Fruit fly (Drosophila melanogaster): Measurements from ENCODE around the gene CG18641.

The CG18641 gene

dm6 chr2L:2394872-2395271 lies 20.2 kb downstream of the CG18641 start (continued):
- TF ChIP-seq CG13424 (tag; optimal IDR thresholded peaks at IDR 0.05) (peak; percentile 10), ATbp (GFP tag; optimal IDR thresholded peaks at IDR 0.05) (peak; percentile 3), ci (GFP tag; IDR thresholded peaks at IDR 0.05) (no peak), B-H1 (GFP tag; IDR thresholded peaks at IDR 0.05) (no peak), CG4328 (GFP tag; optimal IDR thresholded peaks at IDR 0.05) (no peak), CG12219 (GFP tag; optimal IDR thresholded peaks at IDR 0.05) (no peak), CG2678 (tag; optimal IDR thresholded peaks at IDR 0.05) (peak; percentile 36), CG10274 (GFP tag; optimal IDR thresholded peaks at IDR 0.05) (no peak), CG7556 (GFP tag; optimal IDR thresholded peaks at IDR 0.05) (peak; percentile 16), ash1 (GFP tag; optimal IDR thresholded peaks at IDR 0.05) (no peak), CG10565 (GFP tag; optimal IDR thresholded peaks at IDR 0.05) (no peak), CG8388 (GFP tag; optimal IDR thresholded peaks at IDR 0.05) (no peak), Aef1 (GFP tag; IDR thresholded peaks at IDR 0.05) (no peak), gem (tag; optimal IDR thresholded peaks at IDR 0.05) (peak; percentile 40), CG10979 (tag; optimal IDR thresholded peaks at IDR 0.05) (no peak), lab (GFP tag; optimal IDR thresholded peaks at IDR 0.05) (peak; percentile 35), CG2875 (GFP tag; optimal IDR thresholded peaks at IDR 0.05) (no peak), Six4 (GFP tag; optimal IDR thresholded peaks at IDR 0.05) (no peak), CG32532 (GFP tag; IDR thresholded peaks at IDR 0.05) (no peak), BtbVII (GFP tag; optimal IDR thresholded peaks at IDR 0.05) (no peak), Dll (GFP tag; IDR thresholded peaks at IDR 0.05; ENCODE audit: partially characterized antibody) (no peak), Fer2 (tag; optimal IDR thresholded peaks at IDR 0.05) (no peak), ERR (GFP tag; optimal IDR thresholded peaks at IDR 0.05) (no peak), CG11504 (tag; optimal IDR thresholded peaks at IDR 0.05) (peak; percentile 40), CG7839 (tag; optimal IDR thresholded peaks at IDR 0.05) (peak; percentile 8), onecut (GFP tag; IDR thresholded peaks at IDR 0.05) (peak; percentile 54), CG18599 (GFP tag; optimal IDR thresholded peaks at IDR 0.05) (peak; percentile 48), CG8281 (tag; optimal IDR thresholded peaks at IDR 0.05) (no peak), CG31388 (GFP tag; optimal IDR thresholded peaks at IDR 0.05) (no peak), CG10431 (GFP tag; optimal IDR thresholded peaks at IDR 0.05) (no peak), CG31224 (GFP tag; IDR thresholded peaks at IDR 0.05) (no peak), CG30403 (GFP tag; optimal IDR thresholded peaks at IDR 0.05) (no peak), dpn (GFP tag; optimal IDR thresholded peaks at IDR 0.05) (no peak), grn (GFP tag; optimal IDR thresholded peaks at IDR 0.05) (no peak), CG9797 (GFP tag; optimal IDR thresholded peaks at IDR 0.05) (no peak), HLH4C (GFP tag; IDR thresholded peaks at IDR 0.05; ENCODE audit: partially characterized antibody) (no peak), kay (GFP tag; optimal IDR thresholded peaks at IDR 0.05) (no peak), CG12744 (GFP tag; optimal IDR thresholded peaks at IDR 0.05) (no peak), Side (GFP tag; optimal IDR thresholded peaks at IDR 0.05) (no peak), Hr51 (GFP tag; optimal IDR thresholded peaks at IDR 0.05) (peak in 1 of 2 experiments; percentile 6), CG3163 (GFP tag; optimal IDR thresholded peaks at IDR 0.05) (no peak), CG16863 (GFP tag; optimal IDR thresholded peaks at IDR 0.05) (no peak), CG4404 (GFP tag; IDR thresholded peaks at IDR 0.05) (no peak), peb (GFP tag; IDR thresholded peaks at IDR 0.05) (no peak), Trl (optimal IDR thresholded peaks at IDR 0.05) (no peak), Trl (GFP tag; optimal IDR thresholded peaks at IDR 0.05) (no peak), Abd-B (GFP tag; optimal IDR thresholded peaks at IDR 0.05) (no peak), CG3847 (GFP tag; IDR thresholded peaks at IDR 0.05) (no peak), sug (tag; optimal IDR thresholded peaks at IDR 0.05) (no peak), Med (GFP tag) (peak; percentile 70), Usf (GFP tag; optimal IDR thresholded peaks at IDR 0.05) (no peak), TFAM (GFP tag; optimal IDR thresholded peaks at IDR 0.05) (no peak)

All from whole organism, embryonic.